Fruit fly (Drosophila melanogaster): ENCODE data around the gene CG15531.

Gene CG15531

dm6 chr3R:30189836-30190235 lies 6.2 kb downstream of the CG15531 start (continued):
- TF ChIP-seq Spps (tag; optimal IDR thresholded peaks at IDR 0.05) (no peak), shn (GFP tag; optimal IDR thresholded peaks at IDR 0.05) (peak; percentile 5), Asciz (GFP tag; optimal IDR thresholded peaks at IDR 0.05) (peak; percentile 76), dimm (GFP tag; IDR thresholded peaks at IDR 0.05) (peak; percentile 47; the same call in 1 of the 2 replicates), CG17829 (tag; optimal IDR thresholded peaks at IDR 0.05) (peak; percentile 67), fu2 (GFP tag; optimal IDR thresholded peaks at IDR 0.05) (no peak), zf30C (GFP tag; optimal IDR thresholded peaks at IDR 0.05) (no peak), CG12769 (tag; optimal IDR thresholded peaks at IDR 0.05) (peak; percentile 80), Six4 (GFP tag; optimal IDR thresholded peaks at IDR 0.05) (peak; percentile 41), Ets97D (GFP tag; optimal IDR thresholded peaks at IDR 0.05) (peak; percentile 19), knrl (GFP tag; IDR thresholded peaks at IDR 0.05; ENCODE audit: partially characterized antibody) (no peak), gsb (GFP tag; IDR thresholded peaks at IDR 0.05) (0 out of 2 replicates have a peak, but pooled peaks have one; percentile 48), BEAF-32 (GFP tag; optimal IDR thresholded peaks at IDR 0.05) (no peak), CG6854 (GFP tag; optimal IDR thresholded peaks at IDR 0.05) (peak; percentile 29), Side (GFP tag; optimal IDR thresholded peaks at IDR 0.05) (no peak), CG14710 (tag; optimal IDR thresholded peaks at IDR 0.05) (peak; percentile 53), CG31365 (tag; optimal IDR thresholded peaks at IDR 0.05) (peak; percentile 34), CG11247 (GFP tag; IDR thresholded peaks at IDR 0.05) (peak; percentile 67), Xbp1 (GFP tag; optimal IDR thresholded peaks at IDR 0.05) (peak; percentile 76), wek (GFP tag; optimal IDR thresholded peaks at IDR 0.05) (peak; percentile 28), jigr1 (GFP tag; IDR thresholded peaks at IDR 0.05) (peak; percentile 72; the same call in 2 of the 3 replicates), GATAe (GFP tag; conservative IDR thresholded peaks at IDR 0.05) (0 out of 2 replicates have a peak, but pooled peaks have one; percentile 9), CG13296 (GFP tag; optimal IDR thresholded peaks at IDR 0.05) (peak; percentile 68), hb (GFP tag; IDR thresholded peaks at IDR 0.05; ENCODE audit: partially characterized antibody) (no peak), hth (optimal IDR thresholded peaks at IDR 0.05) (no peak), nom (GFP tag; optimal IDR thresholded peaks at IDR 0.05) (peak; percentile 25), lbe (GFP tag; optimal IDR thresholded peaks at IDR 0.05) (no peak), tin (GFP tag; optimal IDR thresholded peaks at IDR 0.05) (peak; percentile 70), CG1832 (GFP tag; optimal IDR thresholded peaks at IDR 0.05) (no peak), CG15696 (tag; optimal IDR thresholded peaks at IDR 0.05) (peak; percentile 18), kni (GFP tag; optimal IDR thresholded peaks at IDR 0.05) (no peak), CrebB (tag; optimal IDR thresholded peaks at IDR 0.05) (peak; percentile 15), prd (optimal IDR thresholded peaks at IDR 0.05) (no peak), prd (GFP tag; IDR thresholded peaks at IDR 0.05) (peak; percentile 88), CG12659 (GFP tag; optimal IDR thresholded peaks at IDR 0.05) (peak; percentile 64), lov (optimal IDR thresholded peaks at IDR 0.05) (no peak), lov (GFP tag; IDR thresholded peaks at IDR 0.05) (0 out of 3 replicates have a peak, but pooled peaks have one; percentile 36), hbn (GFP tag; IDR thresholded peaks at IDR 0.05; ENCODE audit: partially characterized antibody) (no peak), CG2120 (GFP tag; optimal IDR thresholded peaks at IDR 0.05) (peak; percentile 62), Fer1 (GFP tag; optimal IDR thresholded peaks at IDR 0.05) (peak; percentile 78), CG18599 (GFP tag; optimal IDR thresholded peaks at IDR 0.05) (peak; percentile 70), pfk (GFP tag; optimal IDR thresholded peaks at IDR 0.05) (no peak), CG43689 (GFP tag; IDR thresholded peaks at IDR 0.05) (peak; percentile 58), CG30020 (tag; optimal IDR thresholded peaks at IDR 0.05) (peak; percentile 2), CG14014 (GFP tag; IDR thresholded peaks at IDR 0.05) (peak; percentile 79), h (optimal IDR thresholded peaks at IDR 0.05) (no peak), wor (GFP tag; IDR thresholded peaks at IDR 0.05) (peak; percentile 64; the same call in 1 of the 2 replicates), BtbVII (GFP tag; optimal IDR thresholded peaks at IDR 0.05) (peak; percentile 44), CG6272 (GFP tag; IDR thresholded peaks at IDR 0.05) (peak; percentile 77), Lhr (GFP tag; optimal IDR thresholded peaks at IDR 0.05) (peak; percentile 19), CG34376 (GFP tag; optimal IDR thresholded peaks at IDR 0.05) (no peak)

Measured in whole organism, embryonic.